Worm (Caenorhabditis elegans) whole organism, L1 larva: ENCODE results near the gene best-19.

Source experiments
- C04F5.9 ChIP-seq: sonication (generic microtip); optimal IDR thresholded peaks from 2 replicates; lab custom pipeline; 2016; ENCODE audit warnings: missing genetic modification characterization, missing compliant biosample characterization
- C16A3.4 ChIP-seq: fragments of 150-350 bp; optimal IDR thresholded peaks from 2 replicates; lab custom pipeline; 2014; ENCODE audit warnings: missing biosample characterization, missing genetic modification characterization
- C34B4.2 ChIP-seq: sonication (generic microtip); optimal IDR thresholded peaks from 2 replicates; lab custom pipeline; 2017; ENCODE audit warnings: mild to moderate bottlenecking, missing genetic modification characterization, missing compliant biosample characterization
- F16B12.6 ChIP-seq: fragments of 150-350 bp; optimal IDR thresholded peaks from 2 replicates; lab custom pipeline; 2014; ENCODE audit warnings: missing biosample characterization, missing genetic modification characterization
- aly-2 ChIP-seq: fragments of 150-350 bp; optimal IDR thresholded peaks from 2 replicates; lab custom pipeline; 2014; ENCODE audit warnings: missing biosample characterization, missing genetic modification characterization
- blmp-1 ChIP-seq: fragments of 150-350 bp; optimal IDR thresholded peaks from 2 replicates; lab custom pipeline; 2014; ENCODE audit warnings: missing biosample characterization, missing genetic modification characterization
- ceh-82 ChIP-seq, 3 experiments: fragments of 150-350 bp in 1 of 3; sonication (generic microtip) in 2 of 3; optimal IDR thresholded peaks; 2 replicates each; lab custom pipeline; 2014 to 2017; ENCODE audit warnings: missing biosample characterization in 3 of 3, missing genetic modification characterization in 3 of 3
- ceh-88 ChIP-seq: fragments of 200-800 bp; sonication (Bioruptor generic); IDR thresholded peaks from 2 replicates; pipeline ENCODE4 v1.3.6; 2022; ENCODE audit warnings: missing genetic modification characterization, missing compliant biosample characterization
- ceh-90 ChIP-seq: sonication (generic microtip); optimal IDR thresholded peaks from 2 replicates; lab custom pipeline; 2016; ENCODE audit warnings: missing genetic modification characterization, missing compliant biosample characterization
- ces-1 ChIP-seq: fragments of 150-350 bp; optimal IDR thresholded peaks from 2 replicates; lab custom pipeline; 2014; ENCODE audit warnings: missing biosample characterization, missing genetic modification reagents, missing genetic modification characterization
- dpl-1 ChIP-seq, 3 experiments: fragments of 150-350 bp in 2 of 3; sonication (generic microtip) in 1 of 3; optimal IDR thresholded peaks; 2 replicates each; lab custom pipeline; 2014 to 2017; ENCODE audit warnings: missing biosample characterization in 3 of 3, missing genetic modification characterization in 3 of 3, missing genetic modification reagents in 3 of 3
- dsc-1 ChIP-seq: sonication (generic microtip); optimal IDR thresholded peaks from 2 replicates; lab custom pipeline; 2016; ENCODE audit warnings: mild to moderate bottlenecking, missing genetic modification characterization, missing compliant biosample characterization
- efl-1 ChIP-seq, 4 experiments: fragments of 150-350 bp; optimal IDR thresholded peaks in 3 of 4; peaks in 1 of 4; 1 replicate in 1 of 4; 2 replicates in 3 of 4; lab custom pipeline; 2014; ENCODE audit warnings: missing biosample characterization in 2 of 4, missing genetic modification characterization in 2 of 4, missing genetic modification reagents in 2 of 4
- efl-3 ChIP-seq: fragments of 200-800 bp; sonication (Bioruptor generic); optimal IDR thresholded peaks from 2 replicates; lab custom pipeline; 2018; ENCODE audit warnings: mild to moderate bottlenecking, missing genetic modification characterization, missing compliant biosample characterization
- egl-27 ChIP-seq, 2 experiments: fragments of 150-350 bp in 1 of 2; sonication (generic microtip); optimal IDR thresholded peaks; 3 replicates each; lab custom pipeline; 2017 to 2018; ENCODE audit warnings: missing biosample characterization in 2 of 2, missing genetic modification characterization in 2 of 2, missing genetic modification reagents in 2 of 2
- elt-2 ChIP-seq: sonication (generic microtip); optimal IDR thresholded peaks from 2 replicates; lab custom pipeline; 2016; ENCODE audit warnings: missing genetic modification characterization, mild to moderate bottlenecking, inconsistent platforms, missing compliant biosample characterization, missing genetic modification reagents
- elt-3 ChIP-seq, 6 experiments: fragments of 150-350 bp in 1 of 6; sonication (generic microtip); optimal IDR thresholded peaks; 2 replicates each; lab custom pipeline; 2017 to 2018; ENCODE audit warnings: missing biosample characterization in 6 of 6, missing genetic modification characterization in 6 of 6, inconsistent platforms in 1 of 6
- fkh-8 ChIP-seq: sonication (generic microtip); optimal IDR thresholded peaks from 2 replicates; lab custom pipeline; 2016; ENCODE audit warnings: mild to moderate bottlenecking, missing genetic modification characterization, missing compliant biosample characterization
- fos-1 ChIP-seq: fragments of 150-350 bp; optimal IDR thresholded peaks from 2 replicates; lab custom pipeline; 2014; ENCODE audit warnings: missing biosample characterization, missing genetic modification characterization
- grh-1 ChIP-seq: fragments of 200-800 bp; sonication (Bioruptor generic); IDR thresholded peaks from 2 replicates; pipeline ENCODE4 v1.3.6; 2022; ENCODE audit warnings: missing genetic modification reagents, missing genetic modification characterization, missing compliant biosample characterization
- irx-1 ChIP-seq: sonication (generic microtip); optimal IDR thresholded peaks from 2 replicates; lab custom pipeline; 2016; ENCODE audit warnings: missing genetic modification characterization, missing compliant biosample characterization
- isw-1 ChIP-seq: fragments of 200-800 bp; sonication (Bioruptor generic); IDR thresholded peaks from 2 replicates; pipeline ENCODE4 v1.3.6; 2022; ENCODE audit warnings: missing genetic modification characterization, missing compliant biosample characterization
- lin-13 ChIP-seq: fragments of 150-350 bp; optimal IDR thresholded peaks from 2 replicates; lab custom pipeline; 2014; ENCODE audit warnings: missing biosample characterization, missing genetic modification reagents, missing genetic modification characterization
- lin-14 ChIP-seq: fragments of 200-800 bp; sonication (Bioruptor generic); optimal IDR thresholded peaks from 2 replicates; lab custom pipeline; 2018; ENCODE audit warnings: mild to moderate bottlenecking, missing genetic modification characterization, moderate library complexity, missing compliant biosample characterization
- lin-35 ChIP-seq, 2 experiments: fragments of 150-350 bp; optimal IDR thresholded peaks; 2 replicates each; lab custom pipeline; 2014; ENCODE audit warnings: missing biosample characterization in 2 of 2, missing genetic modification characterization in 2 of 2, missing genetic modification reagents in 2 of 2
- lin-39 ChIP-seq: fragments of 150-350 bp; optimal IDR thresholded peaks from 2 replicates; lab custom pipeline; 2014; ENCODE audit warnings: missing biosample characterization, missing genetic modification reagents, missing genetic modification characterization
- lir-3 ChIP-seq: sonication (generic microtip); optimal IDR thresholded peaks from 2 replicates; lab custom pipeline; 2016; ENCODE audit warnings: mild to moderate bottlenecking, missing genetic modification characterization, moderate library complexity, missing compliant biosample characterization; ENCODE audit not compliant: poor library complexity
- lsy-2 ChIP-seq, 2 experiments: fragments of 150-350 bp; optimal IDR thresholded peaks; 2 replicates each; lab custom pipeline; 2014; ENCODE audit warnings: missing biosample characterization in 2 of 2, missing genetic modification characterization in 2 of 2
- mdl-1 ChIP-seq, 2 experiments: fragments of 150-350 bp; optimal IDR thresholded peaks; 2 replicates each; lab custom pipeline; 2014 to 2017; ENCODE audit warnings: missing biosample characterization in 2 of 2, missing genetic modification characterization in 2 of 2, inconsistent platforms in 1 of 2
- mef-2 ChIP-seq: fragments of 150-350 bp; optimal IDR thresholded peaks from 2 replicates; lab custom pipeline; 2014; ENCODE audit warnings: missing biosample characterization, missing genetic modification characterization
- mep-1 ChIP-seq: fragments of 150-350 bp; optimal IDR thresholded peaks from 2 replicates; lab custom pipeline; 2014; ENCODE audit warnings: missing biosample characterization, missing genetic modification characterization
- nhr-11 ChIP-seq: fragments of 150-350 bp; optimal IDR thresholded peaks from 2 replicates; lab custom pipeline; 2014; ENCODE audit warnings: missing biosample characterization, missing genetic modification characterization
- nhr-237 ChIP-seq: fragments of 150-350 bp; optimal IDR thresholded peaks from 2 replicates; lab custom pipeline; 2014; ENCODE audit warnings: missing biosample characterization, missing genetic modification characterization
- pax-3 ChIP-seq: fragments of 200-800 bp; sonication (Bioruptor generic); optimal IDR thresholded peaks from 2 replicates; lab custom pipeline; 2018; ENCODE audit warnings: mild to moderate bottlenecking, missing genetic modification characterization, moderate library complexity, missing compliant biosample characterization
- pqm-1 ChIP-seq: sonication (generic microtip); optimal IDR thresholded peaks from 3 replicates; lab custom pipeline; 2017; ENCODE audit warnings: missing biosample characterization, missing genetic modification characterization
- skn-1 ChIP-seq: fragments of 150-350 bp; optimal IDR thresholded peaks from 2 replicates; lab custom pipeline; 2014; ENCODE audit warnings: missing biosample characterization, missing genetic modification characterization
- snpc-4 ChIP-seq: fragments of 150-350 bp; optimal IDR thresholded peaks from 2 replicates; lab custom pipeline; 2014; ENCODE audit warnings: missing biosample characterization, missing genetic modification characterization
- snu-23 ChIP-seq: sonication (generic microtip); optimal IDR thresholded peaks from 2 replicates; lab custom pipeline; 2016; ENCODE audit warnings: missing genetic modification characterization, missing compliant biosample characterization
- sup-37 ChIP-seq: fragments of 200-800 bp; sonication (Bioruptor generic); optimal IDR thresholded peaks from 2 replicates; lab custom pipeline; 2018; ENCODE audit warnings: mild to moderate bottlenecking, missing genetic modification characterization, missing compliant biosample characterization
- swsn-7 ChIP-seq: sonication (generic microtip); optimal IDR thresholded peaks from 2 replicates; lab custom pipeline; 2016; ENCODE audit warnings: missing genetic modification characterization, missing compliant biosample characterization
- unc-62 ChIP-seq: fragments of 150-350 bp; optimal IDR thresholded peaks from 2 replicates; lab custom pipeline; 2014; ENCODE audit warnings: missing biosample characterization, missing genetic modification reagents, missing genetic modification characterization
- unc-86 ChIP-seq: sonication (generic microtip); optimal IDR thresholded peaks from 2 replicates; lab custom pipeline; 2016; ENCODE audit warnings: missing genetic modification characterization, missing compliant biosample characterization
- xbp-1 ChIP-seq: sonication (generic microtip); optimal IDR thresholded peaks from 2 replicates; lab custom pipeline; 2016; ENCODE audit warnings: missing genetic modification characterization, missing compliant biosample characterization
- zip-4 ChIP-seq: fragments of 200-800 bp; sonication (Bioruptor generic); optimal IDR thresholded peaks from 2 replicates; lab custom pipeline; 2018; ENCODE audit warnings: mild to moderate bottlenecking, missing genetic modification characterization, moderate library complexity, missing compliant biosample characterization
- ztf-11 ChIP-seq, 2 experiments: sonication (generic microtip); optimal IDR thresholded peaks; 2 replicates each; lab custom pipeline; 2016 to 2017; ENCODE audit warnings: missing genetic modification characterization in 2 of 2, missing biosample characterization in 1 of 2, missing compliant biosample characterization in 1 of 2

The best-19 gene

DNA sequence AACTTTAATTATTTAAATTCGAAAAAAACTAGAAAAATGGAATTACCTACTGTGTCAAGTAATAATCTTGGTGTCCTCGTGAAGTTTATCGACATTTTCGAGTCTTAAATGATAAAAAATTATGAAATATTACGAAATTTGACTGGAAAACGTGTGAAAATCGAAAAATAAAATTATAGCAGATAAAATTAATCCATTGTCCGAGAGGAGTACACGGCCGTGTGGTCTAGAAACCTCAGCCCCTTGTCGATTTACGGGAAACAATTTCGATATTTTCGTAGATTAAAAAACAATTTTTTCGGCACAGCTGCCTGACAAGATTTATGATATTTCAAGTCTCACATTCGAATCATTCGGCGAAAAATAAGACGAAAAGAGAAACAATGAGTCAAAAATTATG lies 26.4 kb upstream of the best-19 start, which contains the start of gene R02D3.8 (continued):
- TF ChIP-seq pqm-1 (tag; lab: Kevin White, UChicago): no peak
- TF ChIP-seq efl-1 (optimal IDR thresholded peaks at IDR 0.05; lab: Kevin White, UChicago): peak; percentile 45 to 65
- TF ChIP-seq efl-1 (GFP tag; optimal IDR thresholded peaks at IDR 0.05 in 1 of 2; lab: Kevin White, UChicago): peak; percentile 64 to 95
- peak; percentile 35 to 66 for TF ChIP-seq lsy-2 (tag; optimal IDR thresholded peaks at IDR 0.05; lab: Kevin White, UChicago)
- TF ChIP-seq fkh-8: peak; percentile 12
- TF ChIP-seq pax-3 (tag; lab: Kevin White, UChicago): no peak
- peak; percentile 48 for TF ChIP-seq dsc-1 (tag; lab: Kevin White, UChicago)
- no peak for TF ChIP-seq mdl-1 (tag; optimal IDR thresholded peaks at IDR 0.05; lab: Kevin White, UChicago)
- TF ChIP-seq lin-35 (GFP tag; optimal IDR thresholded peaks at IDR 0.05; lab: Kevin White, UChicago): peak; percentile 50 to 59
- TF ChIP-seq lir-3 (tag; lab: Kevin White, UChicago): peak; percentile 72

DNA sequence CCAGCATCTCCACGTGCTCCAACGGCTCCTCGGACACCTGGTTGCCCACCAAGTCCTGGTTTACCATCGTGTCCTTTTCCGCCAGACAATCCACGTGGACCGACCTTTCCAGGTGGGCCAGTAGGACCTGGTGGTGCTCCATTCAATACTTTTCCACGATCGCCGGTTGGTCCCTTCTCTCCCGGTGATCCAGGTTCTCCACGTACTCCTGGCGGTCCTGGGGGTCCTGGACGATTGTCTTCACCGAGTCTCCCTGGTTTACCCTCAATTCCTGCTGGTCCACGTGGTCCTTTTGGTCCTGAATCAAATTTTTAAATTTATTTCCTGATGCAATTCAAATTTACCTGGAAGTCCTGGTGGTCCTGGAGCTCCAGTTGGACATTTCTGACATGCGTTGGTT lies 25.1 kb upstream of the best-19 start:
- TF ChIP-seq mep-1 (tag; lab: Kevin White, UChicago) (no peak), mef-2 (no peak), unc-62 (no peak), lin-13 (GFP tag; lab: Kevin White, UChicago) (no peak), grh-1 (no peak), dsc-1 (tag; lab: Kevin White, UChicago) (no peak), egl-27 (tag; optimal IDR thresholded peaks at IDR 0.05; lab: Kevin White, UChicago) (no peak), ceh-90 (tag; lab: Kevin White, UChicago) (no peak), C16A3.4 (no peak), C34B4.2 (tag; lab: Kevin White, UChicago) (no peak), snpc-4 (no peak), elt-2 (tag; lab: Kevin White, UChicago) (no peak), zip-4 (GFP tag; lab: Kevin White, UChicago) (no peak)

- TF ChIP-seq elt-3 (tag; optimal IDR thresholded peaks at IDR 0.05; lab: Kevin White, UChicago): peak in 1 of 6 experiments; percentile 50
- TF ChIP-seq blmp-1 (tag; lab: Kevin White, UChicago): peak; percentile 96
- no peak for TF ChIP-seq pqm-1 (tag; lab: Kevin White, UChicago)
These were observed 24.3 kb upstream of the best-19 start, which contains the start of gene dpy-9 for ce11 chrIV:259142-259541. TSS of gene dpy-9 (minus strand) at chrIV:259204.

DNA sequence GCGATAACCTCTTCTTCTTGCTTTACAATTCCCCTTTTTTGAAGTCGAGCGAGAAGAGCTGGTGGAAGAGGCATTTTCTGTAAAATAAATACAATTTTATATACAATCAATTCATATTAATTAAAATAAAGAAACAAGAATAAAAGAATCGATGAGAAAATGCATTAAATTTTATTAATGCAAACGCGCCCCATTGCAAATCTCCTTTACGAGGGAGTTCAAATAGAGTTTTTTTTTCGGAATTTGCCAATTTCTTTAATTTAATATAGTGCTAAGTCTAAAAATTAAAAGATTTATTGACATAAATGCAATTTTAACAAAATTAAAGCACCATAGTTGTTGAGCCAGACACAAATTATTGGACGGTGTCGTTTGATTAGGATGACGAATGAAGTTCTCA lies 21.8 kb upstream of the best-19 start, which contains the start of gene pqbp-1.1:
pqbp-1.1 (minus strand) TSS at position 77 of the 400 bp plus-strand sequence.
- TF ChIP-seq zip-4 (GFP tag; lab: Kevin White, UChicago) (no peak), nhr-237 (peak; percentile 23), ces-1 (peak; percentile 18), efl-3 (no peak), snu-23 (peak; percentile 67), lin-39 (tag; lab: Kevin White, UChicago) (peak; percentile 33), lin-13 (GFP tag; lab: Kevin White, UChicago) (peak; percentile 18), pax-3 (tag; lab: Kevin White, UChicago) (no peak), elt-3 (tag; optimal IDR thresholded peaks at IDR 0.05; lab: Kevin White, UChicago) (peak in 1 of 6 experiments; percentile 24), dsc-1 (tag; lab: Kevin White, UChicago) (peak; percentile 51), isw-1 (GFP tag; lab: Robert Waterston, UW) (peak; percentile 58), skn-1 (tag; lab: Kevin White, UChicago) (peak; percentile 41), fkh-8 (peak; percentile 51), fos-1 (peak; percentile 42), ceh-82 (tag; optimal IDR thresholded peaks at IDR 0.05; lab: Kevin White, UChicago) (peak; percentile 15 to 58 (median 29)), lin-14 (GFP tag; lab: Kevin White, UChicago) (peak; percentile 71), lsy-2 (tag; optimal IDR thresholded peaks at IDR 0.05; lab: Kevin White, UChicago) (peak; percentile 76 to 82), swsn-7 (tag; lab: Kevin White, UChicago) (peak; percentile 55), blmp-1 (tag; lab: Kevin White, UChicago) (peak; percentile 55), aly-2 (tag; lab: Kevin White, UChicago) (peak; percentile 58), C04F5.9 (tag; lab: Kevin White, UChicago) (peak; percentile 39), xbp-1 (tag; lab: Kevin White, UChicago) (peak; percentile 64), F16B12.6 (peak; percentile 4), ztf-11 (tag; optimal IDR thresholded peaks at IDR 0.05; lab: Kevin White, UChicago) (no peak), nhr-11 (no peak), dpl-1 (GFP tag; optimal IDR thresholded peaks at IDR 0.05; lab: Kevin White, UChicago) (peak; percentile 89 to 95 (median 92)), sup-37 (GFP tag; lab: Kevin White, UChicago) (no peak), mef-2 (no peak), irx-1 (tag; lab: Kevin White, UChicago) (peak; percentile 32), unc-86 (tag; lab: Kevin White, UChicago) (peak; percentile 43), ceh-88 (GFP tag; lab: Robert Waterston, UW) (no peak)
